Worm (Caenorhabditis elegans) whole organism, mixed stage, embryonic: ENCODE measurements around the gene snf-9.

Experiments used
- bed-3 ChIP-seq: fragments of 200-800 bp; sonication (Bioruptor generic); optimal IDR thresholded peaks from 3 replicates; lab custom pipeline; 2018; ENCODE audit warnings: mild to moderate bottlenecking, missing genetic modification characterization, moderate library complexity, missing compliant biosample characterization
- blmp-1 ChIP-seq: fragments of 150-350 bp; optimal IDR thresholded peaks from 2 replicates; lab custom pipeline; 2014; ENCODE audit warnings: missing biosample characterization, missing genetic modification characterization
- ceh-39 ChIP-seq: fragments of 150-350 bp; optimal IDR thresholded peaks from 2 replicates; lab custom pipeline; 2014; ENCODE audit warnings: missing biosample characterization, missing genetic modification characterization
- ces-1 ChIP-seq: fragments of 150-350 bp; optimal IDR thresholded peaks from 2 replicates; lab custom pipeline; 2014; ENCODE audit warnings: missing biosample characterization, missing genetic modification reagents, missing genetic modification characterization
- drap-1 ChIP-seq: fragments of 200-800 bp; sonication (Bioruptor generic); optimal IDR thresholded peaks from 3 replicates; lab custom pipeline; 2018; ENCODE audit warnings: mild to moderate bottlenecking, missing genetic modification characterization, missing compliant biosample characterization
- elt-1 ChIP-seq: sonication (generic microtip); optimal IDR thresholded peaks from 2 replicates; lab custom pipeline; 2017; ENCODE audit warnings: missing genetic modification characterization, mild to moderate bottlenecking, missing compliant biosample characterization, antibody characterized with exemption, moderate library complexity, borderline replicate concordance; ENCODE audit not compliant: insufficient read depth
- elt-3 ChIP-seq: fragments of 150-350 bp; optimal IDR thresholded peaks from 2 replicates; lab custom pipeline; 2014; ENCODE audit warnings: missing biosample characterization, missing genetic modification characterization
- flh-1 ChIP-seq: fragments of 200-800 bp; sonication (Bioruptor generic); optimal IDR thresholded peaks from 2 replicates; lab custom pipeline; 2018; ENCODE audit warnings: mild to moderate bottlenecking, missing genetic modification characterization, moderate library complexity, missing compliant biosample characterization
- ham-2 ChIP-seq: fragments of 200-800 bp; sonication (Bioruptor generic); optimal IDR thresholded peaks from 2 replicates; lab custom pipeline; 2018; ENCODE audit warnings: mild to moderate bottlenecking, missing genetic modification characterization, missing compliant biosample characterization
- hlh-1 ChIP-seq: fragments of 150-350 bp; optimal IDR thresholded peaks from 2 replicates; lab custom pipeline; 2014; ENCODE audit warnings: missing biosample characterization, missing genetic modification reagents, missing genetic modification characterization
- lin-13 ChIP-seq: fragments of 150-350 bp; optimal IDR thresholded peaks from 2 replicates; lab custom pipeline; 2014; ENCODE audit warnings: missing biosample characterization, missing genetic modification characterization
- lin-32 ChIP-seq: fragments of 200-800 bp; sonication (Bioruptor generic); optimal IDR thresholded peaks from 2 replicates; lab custom pipeline; 2018; ENCODE audit warnings: mild to moderate bottlenecking, missing genetic modification characterization, missing compliant biosample characterization
- mab-5 ChIP-seq: fragments of 150-350 bp; optimal IDR thresholded peaks from 2 replicates; lab custom pipeline; 2014; ENCODE audit warnings: missing biosample characterization, missing genetic modification characterization
- mep-1 ChIP-seq: fragments of 150-350 bp; optimal IDR thresholded peaks from 2 replicates; lab custom pipeline; 2017; ENCODE audit warnings: missing biosample characterization, missing genetic modification reagents, missing genetic modification characterization, inconsistent platforms
- nhr-12 ChIP-seq: fragments of 150-350 bp; optimal IDR thresholded peaks from 2 replicates; lab custom pipeline; 2014; ENCODE audit warnings: missing biosample characterization, missing genetic modification characterization
- nhr-2 ChIP-seq: fragments of 150-350 bp; optimal IDR thresholded peaks from 2 replicates; lab custom pipeline; 2014; ENCODE audit warnings: missing biosample characterization, missing genetic modification characterization
- nhr-237 ChIP-seq: fragments of 150-350 bp; optimal IDR thresholded peaks from 2 replicates; lab custom pipeline; 2014; ENCODE audit warnings: missing biosample characterization, missing genetic modification characterization
- nhr-76 ChIP-seq: sonication (generic microtip); optimal IDR thresholded peaks from 2 replicates; lab custom pipeline; 2017; ENCODE audit warnings: missing biosample characterization, missing genetic modification characterization
- sem-2 ChIP-seq: fragments of 200-800 bp; sonication (Bioruptor generic); optimal IDR thresholded peaks from 2 replicates; lab custom pipeline; 2018; ENCODE audit warnings: mild to moderate bottlenecking, missing genetic modification characterization, missing compliant biosample characterization
- snpc-4 ChIP-seq: fragments of 150-350 bp; optimal IDR thresholded peaks from 2 replicates; lab custom pipeline; 2014; ENCODE audit warnings: missing biosample characterization, missing genetic modification characterization
- sptf-1 ChIP-seq: sonication (generic microtip); optimal IDR thresholded peaks from 2 replicates; lab custom pipeline; 2017; ENCODE audit warnings: mild to moderate bottlenecking, missing genetic modification characterization, moderate library complexity, missing compliant biosample characterization
- unc-120 ChIP-seq: sonication (generic microtip); optimal IDR thresholded peaks from 2 replicates; lab custom pipeline; 2017; ENCODE audit warnings: missing genetic modification characterization, missing compliant biosample characterization; ENCODE audit not compliant: poor library complexity, severe bottlenecking
- unc-39 ChIP-seq: fragments of 150-350 bp; optimal IDR thresholded peaks from 2 replicates; lab custom pipeline; 2014; ENCODE audit warnings: missing biosample characterization, missing genetic modification characterization
- unc-62 ChIP-seq: fragments of 150-350 bp; optimal IDR thresholded peaks from 2 replicates; lab custom pipeline; 2014; ENCODE audit warnings: missing biosample characterization, missing genetic modification reagents, missing genetic modification characterization
- zip-8 ChIP-seq: fragments of 150-350 bp; optimal IDR thresholded peaks from 2 replicates; lab custom pipeline; 2014; ENCODE audit warnings: missing biosample characterization, missing genetic modification characterization
- ztf-11 ChIP-seq: fragments of 150-350 bp; optimal IDR thresholded peaks from 2 replicates; lab custom pipeline; 2014; ENCODE audit warnings: missing biosample characterization, missing genetic modification characterization

snf-9 gene

DNA sequence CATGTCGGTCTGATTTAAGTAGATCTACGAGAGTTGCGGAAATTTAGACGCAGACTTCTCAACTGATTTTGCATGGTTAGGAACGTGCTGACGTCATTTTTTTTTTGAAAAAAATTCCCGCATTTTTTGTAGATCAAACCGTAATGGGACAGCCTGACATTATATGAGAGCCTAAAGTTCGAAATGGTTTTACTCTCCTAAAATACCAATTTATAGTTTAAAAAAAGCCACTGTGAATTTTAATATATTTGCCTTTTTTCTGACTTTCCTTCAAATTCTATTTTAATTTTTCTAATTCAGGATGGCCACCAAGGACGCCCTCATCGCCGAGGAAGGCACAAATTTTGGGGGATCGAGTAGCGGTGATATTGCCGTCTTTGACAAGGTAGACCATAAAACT lies 42.9 kb upstream of the snf-9 start, which contains the start of gene atgp-1:
TSS of gene atgp-1 (plus strand) at position 301 of the 400 bp plus-strand sequence.
- TF ChIP-seq bed-3 (GFP tag; lab: Kevin White, UChicago) (no peak), ceh-39 (tag; lab: Kevin White, UChicago) (no peak), flh-1 (GFP tag; lab: Kevin White, UChicago) (no peak), unc-62 (GFP tag; lab: Kevin White, UChicago) (no peak), ztf-11 (no peak), sptf-1 (tag; lab: Kevin White, UChicago) (no peak), nhr-76 (no peak), nhr-12 (tag; lab: Kevin White, UChicago) (no peak), elt-3 (tag; lab: Kevin White, UChicago) (no peak), ham-2 (GFP tag; lab: Kevin White, UChicago) (no peak), mab-5 (no peak), sem-2 (GFP tag; lab: Kevin White, UChicago) (no peak), lin-13 (tag; lab: Kevin White, UChicago) (no peak), hlh-1 (tag; lab: Kevin White, UChicago) (no peak), nhr-237 (tag; lab: Kevin White, UChicago) (no peak), mep-1 (tag; lab: Kevin White, UChicago) (no peak), lin-32 (no peak)

DNA sequence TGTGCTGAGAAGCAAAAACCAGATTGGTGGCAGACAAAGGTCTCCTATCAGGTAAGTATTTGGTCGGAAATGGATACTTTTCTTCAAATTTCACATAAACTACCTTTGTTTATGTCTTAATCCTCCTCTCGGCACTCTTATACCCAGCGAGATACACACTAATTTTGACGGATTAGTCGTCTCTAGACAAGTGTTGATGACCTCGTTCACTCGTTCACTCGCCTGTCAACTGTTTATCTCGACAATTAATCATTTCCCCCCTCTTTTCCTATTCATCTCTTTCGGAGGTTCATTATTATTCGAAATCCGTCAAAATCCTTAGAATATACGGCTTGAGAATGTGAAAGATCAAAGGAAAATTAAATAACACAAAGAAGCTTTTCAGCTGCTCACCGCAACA lies 42.2 kb upstream of the snf-9 start:
- TF ChIP-seq blmp-1 (tag; lab: Kevin White, UChicago) (no peak), unc-62 (GFP tag; lab: Kevin White, UChicago) (peak; percentile 99), ham-2 (GFP tag; lab: Kevin White, UChicago) (no peak), flh-1 (GFP tag; lab: Kevin White, UChicago) (no peak), bed-3 (GFP tag; lab: Kevin White, UChicago) (no peak), mab-5 (peak; percentile 44), nhr-2 (tag; lab: Kevin White, UChicago) (peak; percentile 80), hlh-1 (tag; lab: Kevin White, UChicago) (peak; percentile 66), elt-1 (tag; lab: Kevin White, UChicago) (no peak)

DNA sequence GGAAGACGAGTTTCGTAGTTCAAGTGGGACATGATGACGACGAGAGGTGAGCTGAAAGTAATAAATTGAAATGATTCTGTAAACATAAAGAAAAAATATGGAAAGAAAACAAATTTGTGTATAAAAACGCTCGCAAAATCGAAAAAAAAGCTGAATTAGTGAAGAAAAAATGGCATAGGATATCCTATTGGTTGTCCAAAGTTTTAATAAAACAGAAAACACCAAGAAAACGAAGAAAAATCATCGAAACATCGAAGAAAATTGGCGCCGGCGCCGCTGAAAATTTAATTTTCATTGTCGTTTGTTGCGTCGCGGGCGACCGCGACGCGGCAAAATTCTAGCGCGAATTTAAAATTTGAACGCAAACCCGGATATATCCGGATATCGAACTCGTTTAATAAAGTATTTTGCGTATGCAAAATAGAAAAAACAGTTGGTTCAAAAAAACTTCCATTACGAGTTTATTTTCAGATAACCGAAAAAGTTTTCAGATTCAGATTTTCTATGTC lies 38.3 kb upstream of the snf-9 start, which contains the start of gene gln-5:
TSS of gene gln-5 (minus strand) at position 51 of the 509 bp plus-strand sequence.
- no peak for TF ChIP-seq flh-1 (GFP tag; lab: Kevin White, UChicago)
- TF ChIP-seq nhr-237 (tag; lab: Kevin White, UChicago) = no peak
- TF ChIP-seq drap-1 = no peak
- TF ChIP-seq nhr-2 (tag; lab: Kevin White, UChicago) = no peak
- TF ChIP-seq hlh-1 (tag; lab: Kevin White, UChicago) = no peak
- no peak for TF ChIP-seq snpc-4 (tag; lab: Kevin White, UChicago)
- no peak for TF ChIP-seq mep-1 (tag; lab: Kevin White, UChicago)
- no peak for TF ChIP-seq ces-1 (GFP tag; lab: Kevin White, UChicago)
- TF ChIP-seq unc-62 (GFP tag; lab: Kevin White, UChicago) = no peak
- TF ChIP-seq elt-1 (tag; lab: Kevin White, UChicago) = no peak
- no peak for TF ChIP-seq ztf-11
- TF ChIP-seq sem-2 (GFP tag; lab: Kevin White, UChicago) = no peak
- no peak for TF ChIP-seq elt-3 (tag; lab: Kevin White, UChicago)
- TF ChIP-seq unc-120 = no peak
- no peak for TF ChIP-seq lin-13 (tag; lab: Kevin White, UChicago)
- TF ChIP-seq, all 35 proteins: peak for 0

ce11 chrIV:17275281-17275680 lies 36.7 kb upstream of the snf-9 start, which contains the start of gene lhfp-4:
Gene lhfp-4 (plus strand): TSS chrIV:17275581.
- TF ChIP-seq elt-1 (tag; lab: Kevin White, UChicago) = no peak
- TF ChIP-seq unc-39 = no peak
- TF ChIP-seq hlh-1 (tag; lab: Kevin White, UChicago) = no peak
- TF ChIP-seq nhr-76 = no peak
- no peak for TF ChIP-seq unc-120
- no peak for TF ChIP-seq zip-8 (tag; lab: Kevin White, UChicago)

DNA sequence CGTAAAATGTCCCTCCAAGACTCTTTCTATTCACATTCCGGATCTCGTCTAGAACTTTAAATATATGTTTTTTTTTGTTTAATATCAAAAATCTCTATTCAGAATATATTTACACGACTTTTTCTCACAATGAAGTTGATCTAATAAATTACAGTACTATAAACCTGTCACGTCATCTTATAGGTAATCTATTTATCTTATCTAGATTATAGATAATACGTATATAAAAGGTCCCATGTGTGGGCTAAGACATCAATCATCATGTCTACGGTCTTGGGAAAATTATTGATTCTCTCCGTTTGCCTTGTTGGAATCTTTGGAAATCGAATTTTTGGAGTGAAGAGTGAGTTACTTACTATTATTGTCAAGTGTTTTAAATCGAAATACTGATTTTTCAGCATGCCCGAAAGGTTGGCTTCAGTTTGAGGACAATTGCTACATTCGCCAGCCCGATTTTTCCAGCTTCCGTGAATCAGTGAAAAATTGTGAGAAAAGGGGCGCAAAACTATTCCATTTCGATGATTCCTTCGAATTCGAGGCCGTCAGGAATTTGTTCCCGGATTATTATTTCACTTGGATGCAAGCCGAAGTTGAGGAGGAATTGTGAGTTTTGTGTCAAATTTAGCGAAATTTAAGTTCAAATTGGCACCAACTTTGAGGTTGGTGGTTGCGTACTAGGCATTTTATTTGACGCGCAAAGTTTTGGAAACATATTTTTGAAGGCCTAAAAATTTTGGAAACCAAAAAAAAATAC lies 35.1 kb upstream of the snf-9 start, which contains the start of gene clec-196:
TSS of gene clec-196 (plus strand) at position 252 of the 754 bp plus-strand sequence.
- peak; percentile 92 for TF ChIP-seq elt-1 (tag; lab: Kevin White, UChicago)
- peak; percentile 81 for TF ChIP-seq unc-62 (GFP tag; lab: Kevin White, UChicago)
- TF ChIP-seq unc-39 = no peak
- peak; percentile 3 for TF ChIP-seq ceh-39 (tag; lab: Kevin White, UChicago)
- TF ChIP-seq drap-1 = no peak
- TF ChIP-seq unc-120 = no peak
- no peak for TF ChIP-seq hlh-1 (tag; lab: Kevin White, UChicago)
- peak; percentile 51 for TF ChIP-seq nhr-2 (tag; lab: Kevin White, UChicago)
